Fruit fly (Drosophila melanogaster): Measurements from ENCODE around the gene CG43169.
A peak's percentile ranks its signal among the peaks of the same experiment; 100 is the strongest.

The CG43169 gene

dm6 chr3L:8913537-8914108, 25.2 kb upstream of the CG43169 start:
- peak; percentile 66 for TF ChIP-seq CG12769 (tag; optimal IDR thresholded peaks at IDR 0.05)
- TF ChIP-seq CG10979 (tag; optimal IDR thresholded peaks at IDR 0.05): no peak
- TF ChIP-seq MESR4 (GFP tag; optimal IDR thresholded peaks at IDR 0.05): no peak
- TF ChIP-seq aop (GFP tag; IDR thresholded peaks at IDR 0.05): no peak
- peak; percentile 14 for TF ChIP-seq Med (GFP tag)
- TF ChIP-seq CG1832 (GFP tag; optimal IDR thresholded peaks at IDR 0.05): peak; percentile 29
- TF ChIP-seq Drgx (GFP tag; IDR thresholded peaks at IDR 0.05): peak; percentile 25; the same call in 1 of the 2 replicates
- TF ChIP-seq CG13624 (GFP tag; optimal IDR thresholded peaks at IDR 0.05): no peak
- peak in 1 of 2 experiments; percentile 51 for TF ChIP-seq bsh (GFP tag; optimal IDR thresholded peaks at IDR 0.05)
- TF ChIP-seq CG34224 (GFP tag; IDR thresholded peaks at IDR 0.05; ENCODE audit: partially characterized antibody): no peak
- TF ChIP-seq dmrt11E (tag; optimal IDR thresholded peaks at IDR 0.05): no peak
- TF ChIP-seq Ptx1 (GFP tag; IDR thresholded peaks at IDR 0.05): no peak
- no peak for TF ChIP-seq ap (GFP tag; IDR thresholded peaks at IDR 0.05)
- no peak for TF ChIP-seq CG31365 (tag; optimal IDR thresholded peaks at IDR 0.05)
- TF ChIP-seq CG1792 (GFP tag; optimal IDR thresholded peaks at IDR 0.05): no peak
- no peak for TF ChIP-seq gsb (GFP tag; IDR thresholded peaks at IDR 0.05)
- no peak for TF ChIP-seq oc (tag; optimal IDR thresholded peaks at IDR 0.05)
- TF ChIP-seq Sry-β (GFP tag; optimal IDR thresholded peaks at IDR 0.05): no peak
- no peak for TF ChIP-seq her (GFP tag; optimal IDR thresholded peaks at IDR 0.05)
- no peak for TF ChIP-seq CG6791 (GFP tag; IDR thresholded peaks at IDR 0.05; ENCODE audit: partially characterized antibody)
- no peak for TF ChIP-seq Hmx (GFP tag; optimal IDR thresholded peaks at IDR 0.05)
- TF ChIP-seq Elba2 (GFP tag; optimal IDR thresholded peaks at IDR 0.05): peak; percentile 85
- peak; percentile 14 to 37 for TF ChIP-seq Trl (optimal IDR thresholded peaks at IDR 0.05)
- no peak for TF ChIP-seq Trl (GFP tag; optimal IDR thresholded peaks at IDR 0.05)
- TF ChIP-seq CG11093 (GFP tag; IDR thresholded peaks at IDR 0.05): no peak
- 0 out of 3 replicates have a peak, but pooled peaks have one; percentile 1 for TF ChIP-seq zfh1 (GFP tag; IDR thresholded peaks at IDR 0.05)

- TF ChIP-seq CG30431 (GFP tag; optimal IDR thresholded peaks at IDR 0.05) (no peak), sc (optimal IDR thresholded peaks at IDR 0.05) (no peak), sc (GFP tag; optimal IDR thresholded peaks at IDR 0.05) (no peak), Aef1 (GFP tag; IDR thresholded peaks at IDR 0.05) (no peak), sisA (GFP tag; IDR thresholded peaks at IDR 0.05) (no peak), CG11398 (GFP tag; optimal IDR thresholded peaks at IDR 0.05) (no peak), Xrp1 (GFP tag; IDR thresholded peaks at IDR 0.05) (no peak), HHEX (GFP tag; optimal IDR thresholded peaks at IDR 0.05) (no peak), az2 (GFP tag; optimal IDR thresholded peaks at IDR 0.05) (no peak), gt (GFP tag; IDR thresholded peaks at IDR 0.05) (no peak), slbo (GFP tag; IDR thresholded peaks at IDR 0.05) (peak; percentile 26; the same call in 1 of the 2 replicates), CG17361 (GFP tag; IDR thresholded peaks at IDR 0.05) (no peak), CG17802 (tag; optimal IDR thresholded peaks at IDR 0.05) (no peak), Abd-B (GFP tag; optimal IDR thresholded peaks at IDR 0.05) (no peak), Hand (GFP tag; optimal IDR thresholded peaks at IDR 0.05) (no peak), CG3407 (GFP tag; optimal IDR thresholded peaks at IDR 0.05) (no peak), ftz-f1 (GFP tag; optimal IDR thresholded peaks at IDR 0.05) (peak; percentile 20), Spps (tag; optimal IDR thresholded peaks at IDR 0.05) (no peak), sob (GFP tag; IDR thresholded peaks at IDR 0.05) (0 out of 2 replicates have a peak, but pooled peaks have one; percentile 17), CG7372 (GFP tag; IDR thresholded peaks at IDR 0.05) (no peak), CG32772 (GFP tag; IDR thresholded peaks at IDR 0.05) (no peak), Atf-2 (GFP tag; optimal IDR thresholded peaks at IDR 0.05) (no peak), Max (GFP tag; optimal IDR thresholded peaks at IDR 0.05) (no peak), Camta (GFP tag; optimal IDR thresholded peaks at IDR 0.05) (no peak), Chrac-16 (GFP tag; optimal IDR thresholded peaks at IDR 0.05) (no peak), CG12104 (GFP tag; optimal IDR thresholded peaks at IDR 0.05) (no peak), CG12942 (GFP tag; optimal IDR thresholded peaks at IDR 0.05) (no peak)
These were observed 23.9 kb upstream of the CG43169 start, which contains the start of the genes Tsp66E and mfr for dm6 chr3L:8912332-8912731. Gene Tsp66E (plus strand): TSS chr3L:8912499. Gene mfr (minus strand): TSS chr3L:8912671.

Measured in whole organism, embryonic.